Worm (Caenorhabditis elegans): ENCODE results near the gene obr-3.

Gene obr-3

DNA sequence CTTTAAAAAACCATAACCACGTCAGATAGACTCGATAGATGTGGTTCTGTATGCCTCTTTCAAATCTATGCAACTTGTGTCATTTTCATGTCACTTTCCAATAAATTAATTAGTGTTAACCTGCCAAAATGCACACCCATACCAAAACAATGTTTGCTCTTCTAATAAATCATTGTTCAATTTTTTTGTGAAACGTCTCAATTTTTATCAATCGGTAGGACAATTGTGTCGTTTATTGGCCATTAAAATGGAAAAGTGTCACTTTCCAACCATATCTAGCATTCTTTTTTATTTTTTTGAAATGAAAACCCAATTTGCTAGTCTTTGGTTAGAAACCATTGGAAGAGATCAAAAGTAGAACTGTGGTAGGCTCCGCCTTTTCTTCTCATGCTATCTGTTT lies 40.7 kb upstream of the obr-3 start:
- TF ChIP-seq tbx-2 (tag; optimal IDR thresholded peaks at IDR 0.05) (no peak), snpc-4 (tag; optimal IDR thresholded peaks at IDR 0.05) (no peak), elt-2 (tag; optimal IDR thresholded peaks at IDR 0.05) (peak; percentile 51)

- no peak for TF ChIP-seq nfya-1 (tag; optimal IDR thresholded peaks at IDR 0.05; ENCODE audit: insufficient read depth)
- TF ChIP-seq lin-39 (tag; optimal IDR thresholded peaks at IDR 0.05): peak; percentile 1
- no peak for TF ChIP-seq egl-27 (tag; optimal IDR thresholded peaks at IDR 0.05)
- TF ChIP-seq nhr-77 (tag; optimal IDR thresholded peaks at IDR 0.05): no peak
- no peak for TF ChIP-seq nhr-11 (tag; optimal IDR thresholded peaks at IDR 0.05)
Observed at ce11 chrX:13846024-13846423, 36.4 kb upstream of the obr-3 start.

- TF ChIP-seq nhr-25 (tag; optimal IDR thresholded peaks at IDR 0.05) (no peak), mdl-1 (tag; optimal IDR thresholded peaks at IDR 0.05) (no peak), lin-15B (tag; optimal IDR thresholded peaks at IDR 0.05) (no peak), ztf-4 (tag; optimal IDR thresholded peaks at IDR 0.05) (no peak), mml-1 (tag; optimal IDR thresholded peaks at IDR 0.05) (no peak), hmg-11 (tag; optimal IDR thresholded peaks at IDR 0.05) (no peak), nhr-77 (tag; optimal IDR thresholded peaks at IDR 0.05) (no peak), elt-1 (tag; optimal IDR thresholded peaks at IDR 0.05) (no peak), lin-39 (tag; optimal IDR thresholded peaks at IDR 0.05) (no peak), ceh-9 (tag; optimal IDR thresholded peaks at IDR 0.05) (no peak), fkh-2 (tag; optimal IDR thresholded peaks at IDR 0.05) (no peak)
Observed at ce11 chrX:13843676-13844075, 34.0 kb upstream of the obr-3 start, which contains the start of gene M03B6.5. Gene M03B6.5 (plus strand): TSS chrX:13843976.

DNA sequence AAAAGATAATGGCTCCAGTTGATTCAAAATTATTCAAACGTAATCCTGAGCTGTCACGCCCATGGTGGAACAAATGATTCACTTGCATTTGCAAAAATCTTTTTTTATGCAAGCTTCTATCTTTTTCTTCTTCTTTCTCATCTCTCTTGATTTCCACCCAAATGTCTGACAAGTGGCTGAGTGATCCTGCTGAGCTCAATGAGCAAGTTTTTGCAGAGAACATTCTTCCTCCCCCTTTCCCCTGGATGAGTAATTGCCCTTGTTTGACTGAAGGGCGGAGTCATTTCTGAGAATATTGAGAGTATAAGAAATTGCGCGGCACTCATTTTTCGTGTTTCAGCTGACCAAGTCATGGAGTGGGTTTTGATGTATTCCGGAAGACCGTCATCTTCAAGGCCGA lies 31.6 kb upstream of the obr-3 start, which contains the start of gene M03B6.1:
Gene M03B6.1 (plus strand): TSS at position 334 of the 400 bp plus-strand sequence.
- TF ChIP-seq nfya-1 (tag; optimal IDR thresholded peaks at IDR 0.05; ENCODE audit: insufficient read depth) (no peak), ZK546.5 (tag; optimal IDR thresholded peaks at IDR 0.05) (no peak), lin-39 (tag; optimal IDR thresholded peaks at IDR 0.05) (peak; percentile 5), daf-12 (tag; optimal IDR thresholded peaks at IDR 0.05) (no peak), tbx-2 (tag; optimal IDR thresholded peaks at IDR 0.05) (peak; percentile 42)

- TF ChIP-seq nhr-12 (tag; optimal IDR thresholded peaks at IDR 0.05) (no peak), daf-12 (tag; optimal IDR thresholded peaks at IDR 0.05) (no peak), ZK546.5 (tag; optimal IDR thresholded peaks at IDR 0.05) (no peak), egl-5 (tag; optimal IDR thresholded peaks at IDR 0.05) (no peak), skn-1 (tag; optimal IDR thresholded peaks at IDR 0.05) (no peak), fkh-2 (tag; optimal IDR thresholded peaks at IDR 0.05) (no peak), nhr-23 (tag; optimal IDR thresholded peaks at IDR 0.05) (no peak), lin-39 (tag; optimal IDR thresholded peaks at IDR 0.05) (no peak), tbx-2 (tag; optimal IDR thresholded peaks at IDR 0.05) (no peak), mml-1 (tag; optimal IDR thresholded peaks at IDR 0.05) (no peak), ceh-16 (tag; optimal IDR thresholded peaks at IDR 0.05) (no peak), snpc-4 (tag; optimal IDR thresholded peaks at IDR 0.05) (no peak), fos-1 (tag; optimal IDR thresholded peaks at IDR 0.05) (no peak), jun-1 (tag; optimal IDR thresholded peaks at IDR 0.05) (no peak), nhr-77 (tag; optimal IDR thresholded peaks at IDR 0.05) (no peak), sea-2 (GFP tag; optimal IDR thresholded peaks at IDR 0.05) (no peak)
Observed at ce11 chrX:13840336-13840735, 30.7 kb upstream of the obr-3 start.

ce11 chrX:13838019-13838418 lies 28.3 kb upstream of the obr-3 start:
- TF ChIP-seq egl-27 (tag; optimal IDR thresholded peaks at IDR 0.05): no peak
- no peak for TF ChIP-seq daf-12 (tag; optimal IDR thresholded peaks at IDR 0.05)
- no peak for TF ChIP-seq ceh-82 (tag; optimal IDR thresholded peaks at IDR 0.05)
- TF ChIP-seq pqm-1 (tag; optimal IDR thresholded peaks at IDR 0.05): no peak
- TF ChIP-seq nhr-67 (tag; optimal IDR thresholded peaks at IDR 0.05): no peak

DNA sequence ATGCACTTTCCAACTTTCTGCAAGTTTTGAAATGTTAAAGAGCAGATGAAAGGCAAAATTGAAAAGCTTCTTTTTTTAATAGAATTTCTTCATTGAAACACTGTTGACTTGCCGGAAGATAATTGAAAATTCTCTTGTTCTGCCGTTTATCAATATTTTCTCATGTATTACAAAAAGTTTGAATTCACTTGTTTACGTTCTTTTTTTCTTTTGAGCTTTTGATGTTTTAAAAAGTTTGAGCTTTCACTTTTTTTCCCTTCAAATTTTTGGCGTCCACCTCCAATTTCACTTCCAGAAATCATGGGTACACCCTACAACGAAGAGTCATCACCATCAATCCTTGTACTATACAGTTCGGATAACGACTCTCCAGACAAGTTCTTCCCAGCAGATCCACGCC lies 24.5 kb upstream of the obr-3 start, which contains the start of gene F19D8.2:
Gene F19D8.2 (plus strand): TSS at position 301 of the 400 bp plus-strand sequence.
- TF ChIP-seq nfya-1 (tag; optimal IDR thresholded peaks at IDR 0.05; ENCODE audit: insufficient read depth) (no peak), pha-4 (tag; optimal IDR thresholded peaks at IDR 0.05) (no peak), nhr-25 (tag; optimal IDR thresholded peaks at IDR 0.05) (no peak), R02D3.7 (tag; optimal IDR thresholded peaks at IDR 0.05) (no peak), unc-62 (GFP tag; optimal IDR thresholded peaks at IDR 0.05) (no peak), eor-1 (tag; optimal IDR thresholded peaks at IDR 0.05) (no peak), daf-12 (tag; optimal IDR thresholded peaks at IDR 0.05) (no peak), fos-1 (tag; optimal IDR thresholded peaks at IDR 0.05) (no peak), skn-1 (tag; optimal IDR thresholded peaks at IDR 0.05) (no peak), elt-3 (tag; optimal IDR thresholded peaks at IDR 0.05) (no peak), nhr-11 (tag; optimal IDR thresholded peaks at IDR 0.05) (no peak), ceh-82 (tag; optimal IDR thresholded peaks at IDR 0.05) (no peak), nhr-67 (tag; optimal IDR thresholded peaks at IDR 0.05) (no peak), mdl-1 (tag; optimal IDR thresholded peaks at IDR 0.05) (no peak), unc-39 (tag; optimal IDR thresholded peaks at IDR 0.05) (no peak), jun-1 (tag; optimal IDR thresholded peaks at IDR 0.05) (no peak), tbx-2 (tag; optimal IDR thresholded peaks at IDR 0.05) (no peak), aly-2 (tag; optimal IDR thresholded peaks at IDR 0.05) (no peak), ZK546.5 (tag; optimal IDR thresholded peaks at IDR 0.05) (no peak)
